Fruit fly (Drosophila melanogaster): ENCODE measurements around the gene CG3706.
A peak's percentile ranks its signal among the peaks of the same experiment; 100 is the strongest.

Gene CG3706

dm6 chrX:900725-901345, 31.4 kb downstream of the CG3706 start (continued):
- TF ChIP-seq ash1 (GFP tag; optimal IDR thresholded peaks at IDR 0.05), result no peak
- peak; percentile 43; the same call in 1 of the 2 replicates for TF ChIP-seq Lim3 (GFP tag; IDR thresholded peaks at IDR 0.05)
- no peak for TF ChIP-seq CG31388 (GFP tag; optimal IDR thresholded peaks at IDR 0.05)
- peak; percentile 82 for TF ChIP-seq Hmr (GFP tag; optimal IDR thresholded peaks at IDR 0.05)
- no peak for TF ChIP-seq pita (GFP tag; optimal IDR thresholded peaks at IDR 0.05)
- no peak for TF ChIP-seq pzg (GFP tag; optimal IDR thresholded peaks at IDR 0.05)
- peak; percentile 54 for TF ChIP-seq crc (GFP tag; optimal IDR thresholded peaks at IDR 0.05)
- TF ChIP-seq CG7963 (GFP tag; IDR thresholded peaks at IDR 0.05; ENCODE audit: partially characterized antibody), result no peak
- peak; percentile 61 for TF ChIP-seq CG8290 (GFP tag; optimal IDR thresholded peaks at IDR 0.05)
- TF ChIP-seq CG8290 (tag; optimal IDR thresholded peaks at IDR 0.05), result peak in 1 of 2 experiments; percentile 95
- TF ChIP-seq Dip2 (GFP tag; IDR thresholded peaks at IDR 0.05), result no peak
- peak; percentile 57 for TF ChIP-seq CG18764 (GFP tag; optimal IDR thresholded peaks at IDR 0.05)
- peak; percentile 54 for TF ChIP-seq CG4707 (GFP tag; optimal IDR thresholded peaks at IDR 0.05)
- TF ChIP-seq wdn (GFP tag; IDR thresholded peaks at IDR 0.05), result peak; percentile 33; the same call in 1 of the 2 replicates
- TF ChIP-seq mld (GFP tag; IDR thresholded peaks at IDR 0.05; ENCODE audit: partially characterized antibody), result no peak
- peak; percentile 74 for TF ChIP-seq stc (GFP tag; IDR thresholded peaks at IDR 0.05)
- TF ChIP-seq CG15601 (tag; optimal IDR thresholded peaks at IDR 0.05), result peak; percentile 45
- peak; percentile 56 for TF ChIP-seq CG6854 (GFP tag; optimal IDR thresholded peaks at IDR 0.05)
- TF ChIP-seq CG9797 (GFP tag; optimal IDR thresholded peaks at IDR 0.05), result no peak
- TF ChIP-seq tin (GFP tag; optimal IDR thresholded peaks at IDR 0.05), result peak; percentile 68
- TF ChIP-seq CG4282 (GFP tag; optimal IDR thresholded peaks at IDR 0.05), result peak; percentile 46
- peak; percentile 54 for TF ChIP-seq Sox100B (GFP tag; optimal IDR thresholded peaks at IDR 0.05)
- no peak for TF ChIP-seq aop (GFP tag; IDR thresholded peaks at IDR 0.05)
- peak in 1 of 2 experiments; percentile 49 for TF ChIP-seq Eip74EF (GFP tag; optimal IDR thresholded peaks at IDR 0.05)
- TF ChIP-seq CG18262 (tag; optimal IDR thresholded peaks at IDR 0.05), result peak; percentile 76
- TF ChIP-seq CG1603 (tag; optimal IDR thresholded peaks at IDR 0.05), result peak; percentile 93
- TF ChIP-seq CG11456 (GFP tag; IDR thresholded peaks at IDR 0.05), result peak; percentile 67; the same call in 1 of the 3 replicates
- no peak for TF ChIP-seq Sin3A (optimal IDR thresholded peaks at IDR 0.05)
- TF ChIP-seq Atf-2 (GFP tag; optimal IDR thresholded peaks at IDR 0.05), result peak; percentile 64
- TF ChIP-seq stwl (tag; optimal IDR thresholded peaks at IDR 0.05), result no peak
- TF ChIP-seq repo (GFP tag; optimal IDR thresholded peaks at IDR 0.05), result peak; percentile 60
- peak; percentile 74 for TF ChIP-seq CG5180 (GFP tag; optimal IDR thresholded peaks at IDR 0.05)
- TF ChIP-seq HLHmδ (GFP tag; optimal IDR thresholded peaks at IDR 0.05), result no peak
- TF ChIP-seq CG7745 (tag; optimal IDR thresholded peaks at IDR 0.05), result no peak
- no peak for TF ChIP-seq hkb (optimal IDR thresholded peaks at IDR 0.05)
- peak; percentile 80 for TF ChIP-seq hkb (GFP tag; IDR thresholded peaks at IDR 0.05)
- TF ChIP-seq Scr (GFP tag; IDR thresholded peaks at IDR 0.05; ENCODE audit: partially characterized antibody), result no peak
- TF ChIP-seq lilli (GFP tag; optimal IDR thresholded peaks at IDR 0.05), result peak; percentile 84
- TF ChIP-seq Camta (GFP tag; optimal IDR thresholded peaks at IDR 0.05), result peak; percentile 73
- TF ChIP-seq B-H2 (GFP tag; optimal IDR thresholded peaks at IDR 0.05), result peak; percentile 30
- TF ChIP-seq CG13123 (GFP tag; optimal IDR thresholded peaks at IDR 0.05), result peak; percentile 39
- TF ChIP-seq pfk (GFP tag; optimal IDR thresholded peaks at IDR 0.05), result no peak
- peak; percentile 26 for TF ChIP-seq yki (optimal IDR thresholded peaks at IDR 0.05)
- peak; percentile 33 for TF ChIP-seq twi (tag; optimal IDR thresholded peaks at IDR 0.05)
- TF ChIP-seq CG16863 (GFP tag; optimal IDR thresholded peaks at IDR 0.05), result peak; percentile 60
- TF ChIP-seq CG7786 (GFP tag; optimal IDR thresholded peaks at IDR 0.05), result peak; percentile 78
- TF ChIP-seq Sry-β (GFP tag; optimal IDR thresholded peaks at IDR 0.05), result no peak
- no peak for TF ChIP-seq CG8478 (optimal IDR thresholded peaks at IDR 0.05)
- TF ChIP-seq otp (GFP tag; IDR thresholded peaks at IDR 0.05), result no peak
- peak; percentile 62 for TF ChIP-seq CG10147 (GFP tag; optimal IDR thresholded peaks at IDR 0.05)
- TF ChIP-seq CG6175 (GFP tag; IDR thresholded peaks at IDR 0.05), result peak; percentile 29; the same call in 1 of the 3 replicates

Measured in whole organism, embryonic.